Fruit fly (Drosophila melanogaster) whole organism, embryonic: ENCODE results near the gene Ir87a.
A peak's percentile ranks its signal among the peaks of the same experiment; 100 is the strongest.

Source experiments
- Atf-2 ChIP-seq: fragments of 200-800 bp; sonication (Bioruptor generic); optimal IDR thresholded peaks from 2 replicates; lab custom pipeline; 2016; ENCODE audit warnings: missing biosample characterization, missing genetic modification characterization
- Blimp-1 ChIP-seq: fragments of 200-800 bp; sonication (Bioruptor generic); optimal IDR thresholded peaks from 3 replicates; lab custom pipeline; 2018; ENCODE audit warnings: missing biosample characterization, missing genetic modification characterization, mild to moderate bottlenecking, moderate library complexity, missing genetic modification reagents
- CG11504 ChIP-seq: fragments of 200-800 bp; sonication (Bioruptor generic); optimal IDR thresholded peaks from 3 replicates; lab custom pipeline; 2019; ENCODE audit warnings: missing biosample characterization, mild to moderate bottlenecking, missing genetic modification characterization, moderate library complexity
- CG12155 ChIP-seq: fragments of 200-800 bp; sonication (Bioruptor generic); optimal IDR thresholded peaks from 3 replicates; lab custom pipeline; 2016; ENCODE audit warnings: missing biosample characterization, missing genetic modification characterization
- CG16815 ChIP-seq: fragments of 200-800 bp; sonication (Bioruptor generic); optimal IDR thresholded peaks from 3 replicates; lab custom pipeline; 2017; ENCODE audit warnings: missing biosample characterization, mild to moderate bottlenecking, missing genetic modification characterization
- CG17385 ChIP-seq: fragments of 200-800 bp; sonication (Bioruptor generic); optimal IDR thresholded peaks from 3 replicates; lab custom pipeline; 2018; ENCODE audit warnings: missing biosample characterization, mild to moderate bottlenecking, missing genetic modification characterization
- CG18599 ChIP-seq: fragments of 200-800 bp; sonication (Bioruptor generic); optimal IDR thresholded peaks from 3 replicates; lab custom pipeline; 2017; ENCODE audit warnings: missing biosample characterization, missing genetic modification characterization, mild to moderate bottlenecking, moderate library complexity, missing genetic modification reagents
- CG2120 ChIP-seq: fragments of 200-800 bp; sonication (Bioruptor generic); optimal IDR thresholded peaks from 3 replicates; lab custom pipeline; 2016; ENCODE audit warnings: missing biosample characterization, missing genetic modification characterization
- CG2678 ChIP-seq: fragments of 200-800 bp; sonication (Bioruptor generic); optimal IDR thresholded peaks from 3 replicates; lab custom pipeline; 2019; ENCODE audit warnings: missing biosample characterization, mild to moderate bottlenecking, missing genetic modification characterization, moderate library complexity
- CG3281 ChIP-seq: fragments of 200-800 bp; sonication (Bioruptor generic); optimal IDR thresholded peaks from 3 replicates; lab custom pipeline; 2017; ENCODE audit warnings: missing biosample characterization, mild to moderate bottlenecking, missing genetic modification characterization
- CG34376 ChIP-seq: fragments of 200-800 bp; sonication (Bioruptor generic); optimal IDR thresholded peaks from 2 replicates; lab custom pipeline; 2018; ENCODE audit warnings: missing biosample characterization, mild to moderate bottlenecking, missing genetic modification characterization
- CG34422 ChIP-seq: fragments of 200-800 bp; sonication (Bioruptor generic); IDR thresholded peaks from 3 replicates; pipeline ENCODE4 v1.3.6; 2022; ENCODE audit warnings: missing biosample characterization, missing genetic modification characterization
- CG7372 ChIP-seq: fragments of 200-800 bp; sonication (Bioruptor generic); IDR thresholded peaks from 2 replicates; pipeline ENCODE4 v1.3.6; 2022; ENCODE audit warnings: missing biosample characterization, missing genetic modification characterization
- CHES-1-like ChIP-seq: fragments of 200-800 bp; sonication (Bioruptor generic); optimal IDR thresholded peaks from 2 replicates; lab custom pipeline; 2016; ENCODE audit warnings: missing biosample characterization, missing genetic modification characterization
- CkIIα-i1 ChIP-seq: fragments of 200-800 bp; sonication (Bioruptor generic); IDR thresholded peaks from 2 replicates; pipeline ENCODE4 v1.3.6; 2022; ENCODE audit warnings: missing biosample characterization, missing genetic modification characterization
- D19B ChIP-seq: fragments of 200-800 bp; sonication (Bioruptor generic); optimal IDR thresholded peaks from 2 replicates; lab custom pipeline; 2017; ENCODE audit warnings: missing biosample characterization, mild to moderate bottlenecking, missing genetic modification characterization
- Dbx ChIP-seq: fragments of 200-800 bp; sonication (Bioruptor generic); IDR thresholded peaks from 3 replicates; pipeline ENCODE4 v1.3.6; 2022; ENCODE audit warnings: missing biosample characterization, missing genetic modification characterization
- Dek ChIP-seq: fragments of 200-800 bp; sonication (Bioruptor generic); optimal IDR thresholded peaks from 3 replicates; lab custom pipeline; 2019; ENCODE audit warnings: missing biosample characterization, mild to moderate bottlenecking, missing genetic modification characterization, moderate library complexity
- Doc3 ChIP-seq: fragments of 200-800 bp; sonication (Bioruptor generic); IDR thresholded peaks from 3 replicates; pipeline ENCODE4 v1.3.6; 2022; ENCODE audit warnings: missing biosample characterization, missing genetic modification characterization; ENCODE audit not compliant: partially characterized antibody
- Dref ChIP-seq: fragments of 200-800 bp; sonication (Bioruptor generic); IDR thresholded peaks from 2 replicates; pipeline ENCODE4 v1.3.6; 2022; ENCODE audit warnings: missing biosample characterization, missing genetic modification characterization
- H2.0 ChIP-seq: fragments of 200-800 bp; sonication (Bioruptor generic); IDR thresholded peaks from 2 replicates; pipeline ENCODE4 v1.3.6; 2022; ENCODE audit warnings: missing biosample characterization, missing genetic modification characterization
- HHEX ChIP-seq: fragments of 200-800 bp; sonication (Bioruptor generic); optimal IDR thresholded peaks from 3 replicates; lab custom pipeline; 2017; ENCODE audit warnings: missing biosample characterization, mild to moderate bottlenecking, missing genetic modification characterization, missing genetic modification reagents
- Meics ChIP-seq: fragments of 200-800 bp; sonication (Bioruptor generic); optimal IDR thresholded peaks from 2 replicates; lab custom pipeline; 2017; ENCODE audit warnings: missing biosample characterization, mild to moderate bottlenecking, missing genetic modification characterization
- NK7.1 ChIP-seq: fragments of 200-800 bp; sonication (Bioruptor generic); optimal IDR thresholded peaks from 3 replicates; lab custom pipeline; 2016; ENCODE audit warnings: missing biosample characterization, missing genetic modification characterization
- NfI ChIP-seq: fragments of 200-800 bp; sonication (Bioruptor generic); optimal IDR thresholded peaks from 3 replicates; lab custom pipeline; 2018; ENCODE audit warnings: missing biosample characterization, mild to moderate bottlenecking, missing genetic modification characterization, moderate library complexity
- Sox102F ChIP-seq: fragments of 200-800 bp; sonication (Bioruptor generic); optimal IDR thresholded peaks from 2 replicates; lab custom pipeline; 2018; ENCODE audit warnings: missing biosample characterization, mild to moderate bottlenecking, missing genetic modification characterization, moderate library complexity
- Xbp1 ChIP-seq: fragments of 200-800 bp; sonication (Bioruptor generic); optimal IDR thresholded peaks from 3 replicates; lab custom pipeline; 2016; ENCODE audit warnings: missing biosample characterization, mild to moderate bottlenecking, missing genetic modification characterization
- YL-1 ChIP-seq: fragments of 200-800 bp; sonication (Bioruptor generic); optimal IDR thresholded peaks from 3 replicates; lab custom pipeline; 2017; ENCODE audit warnings: missing biosample characterization, mild to moderate bottlenecking, missing genetic modification characterization
- ac ChIP-seq: fragments of 200-800 bp; sonication (Bioruptor generic); optimal IDR thresholded peaks from 3 replicates; lab custom pipeline; 2017; ENCODE audit warnings: missing biosample characterization, mild to moderate bottlenecking, missing genetic modification characterization
- cad ChIP-seq: fragments of >200 bp; optimal IDR thresholded peaks from 2 replicates; lab custom pipeline; 2017; ENCODE audit warnings: missing biosample characterization, missing genetic modification characterization
- crc ChIP-seq: fragments of 200-800 bp; sonication (Bioruptor generic); optimal IDR thresholded peaks from 2 replicates; lab custom pipeline; 2016; ENCODE audit warnings: missing biosample characterization, missing genetic modification characterization
- emc ChIP-seq: fragments of 200-800 bp; sonication (Bioruptor generic); optimal IDR thresholded peaks from 2 replicates; lab custom pipeline; 2016; ENCODE audit warnings: missing biosample characterization, missing genetic modification characterization
- exex ChIP-seq: fragments of 200-800 bp; sonication (Bioruptor generic); optimal IDR thresholded peaks from 4 replicates; lab custom pipeline; 2018; ENCODE audit warnings: missing biosample characterization, mild to moderate bottlenecking, missing genetic modification characterization, moderate library complexity
- fd64A ChIP-seq: fragments of 200-800 bp; sonication (Bioruptor generic); optimal IDR thresholded peaks from 3 replicates; lab custom pipeline; 2018; ENCODE audit warnings: missing biosample characterization, mild to moderate bottlenecking, missing genetic modification characterization
- gcm ChIP-seq: fragments of 200-800 bp; sonication (Bioruptor generic); optimal IDR thresholded peaks from 2 replicates; lab custom pipeline; 2019; ENCODE audit warnings: missing biosample characterization, mild to moderate bottlenecking, missing genetic modification characterization, moderate library complexity
- gem ChIP-seq: fragments of 200-800 bp; sonication (Bioruptor generic); optimal IDR thresholded peaks from 2 replicates; lab custom pipeline; 2019; ENCODE audit warnings: missing biosample characterization, mild to moderate bottlenecking, missing genetic modification characterization, moderate library complexity
- grau ChIP-seq: fragments of 200-800 bp; optimal IDR thresholded peaks from 3 replicates; lab custom pipeline; 2019; ENCODE audit warnings: missing biosample characterization, mild to moderate bottlenecking, missing genetic modification characterization, moderate library complexity
- grn ChIP-seq: fragments of 200-800 bp; sonication (Bioruptor generic); optimal IDR thresholded peaks from 3 replicates; lab custom pipeline; 2017; ENCODE audit warnings: missing biosample characterization, missing genetic modification characterization
- ham ChIP-seq: fragments of 200-800 bp; sonication (Bioruptor generic); IDR thresholded peaks from 2 replicates; pipeline ENCODE4 v1.3.6; 2022; ENCODE audit warnings: missing biosample characterization, missing genetic modification characterization
- hth ChIP-seq: fragments of >200 bp; optimal IDR thresholded peaks from 2 replicates; lab custom pipeline; 2017; ENCODE audit warnings: inconsistent platforms
- ken ChIP-seq: fragments of 200-800 bp; sonication (Bioruptor generic); IDR thresholded peaks from 3 replicates; pipeline ENCODE4 v1.3.6; 2022; ENCODE audit warnings: missing biosample characterization, missing genetic modification characterization
- lmd ChIP-seq: fragments of 200-800 bp; sonication (Bioruptor generic); IDR thresholded peaks from 2 replicates; pipeline ENCODE4 v1.3.6; 2022; ENCODE audit warnings: missing biosample characterization, missing genetic modification characterization
- row ChIP-seq: fragments of 200-800 bp; sonication (Bioruptor generic); IDR thresholded peaks from 3 replicates; pipeline ENCODE4 v1.3.6; 2022; ENCODE audit warnings: missing biosample characterization, missing genetic modification characterization
- salm ChIP-seq: fragments of 200-800 bp; sonication (Bioruptor generic); optimal IDR thresholded peaks from 2 replicates; lab custom pipeline; 2018; ENCODE audit warnings: missing biosample characterization, mild to moderate bottlenecking, missing genetic modification characterization
- scrt ChIP-seq: fragments of 200-800 bp; sonication (Bioruptor generic); optimal IDR thresholded peaks from 2 replicates; lab custom pipeline; 2018; ENCODE audit warnings: missing biosample characterization, mild to moderate bottlenecking, missing genetic modification characterization, moderate library complexity
- sug ChIP-seq: fragments of 200-800 bp; optimal IDR thresholded peaks from 2 replicates; lab custom pipeline; 2019; ENCODE audit warnings: missing biosample characterization, mild to moderate bottlenecking, missing genetic modification characterization, moderate library complexity
- trem ChIP-seq: fragments of 200-800 bp; optimal IDR thresholded peaks from 3 replicates; lab custom pipeline; 2019; ENCODE audit warnings: missing biosample characterization, mild to moderate bottlenecking, missing genetic modification characterization, moderate library complexity
- wdn ChIP-seq: fragments of 200-800 bp; sonication (Bioruptor generic); IDR thresholded peaks from 2 replicates; pipeline ENCODE4 v1.3.6; 2022; ENCODE audit warnings: missing biosample characterization, missing genetic modification characterization
- wor ChIP-seq: fragments of 200-800 bp; sonication (Bioruptor generic); IDR thresholded peaks from 2 replicates; pipeline ENCODE4 v1.3.6; 2022; ENCODE audit warnings: missing biosample characterization, missing genetic modification characterization

Ir87a gene

DNA sequence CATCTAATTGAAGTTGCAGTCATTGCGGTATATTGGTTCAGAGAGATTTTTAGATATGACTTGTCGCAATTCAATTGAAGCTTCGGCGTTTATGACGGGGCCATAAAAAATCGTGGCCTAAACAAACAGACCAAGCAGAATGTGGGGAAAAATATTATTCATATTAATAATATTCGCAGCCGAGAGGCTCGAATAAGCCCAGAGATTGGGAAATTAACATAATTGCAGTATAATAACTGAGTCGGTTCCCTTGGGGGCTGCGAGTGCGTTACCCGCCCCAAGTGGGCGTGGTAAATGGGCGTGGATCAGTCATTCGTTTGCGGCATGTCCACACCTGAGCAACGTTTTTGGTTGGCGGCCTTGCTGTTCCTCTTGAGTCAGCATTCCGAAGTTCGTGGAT lies at the start of gene Ir87a:
Gene Ir87a (plus strand): TSS at position 301 of the 400 bp plus-strand sequence.
- TF ChIP-seq H2.0 (GFP tag; lab: Robert Waterston, UW), result no peak
- TF ChIP-seq Atf-2 (GFP tag; lab: Kevin White, UChicago), result no peak
- TF ChIP-seq CG34422 (GFP tag; lab: Robert Waterston, UW), result no peak
- TF ChIP-seq wor (GFP tag; lab: Robert Waterston, UW), result no peak
- no peak for TF ChIP-seq Dbx (GFP tag; lab: Robert Waterston, UW)
- TF ChIP-seq gcm (GFP tag; lab: Kevin White, UChicago), result no peak
- no peak for TF ChIP-seq Dref (GFP tag; lab: Robert Waterston, UW)
- no peak for TF ChIP-seq hth
- TF ChIP-seq ken, result no peak
- no peak for TF ChIP-seq Blimp-1
- no peak for TF ChIP-seq CG12155 (GFP tag; lab: Kevin White, UChicago)
- TF ChIP-seq emc, result no peak
- no peak for TF ChIP-seq lmd

- TF ChIP-seq D19B (GFP tag; lab: Kevin White, UChicago) (peak; percentile 42), trem (tag; lab: Kevin White, UChicago) (no peak), CG34376 (GFP tag; lab: Kevin White, UChicago) (peak; percentile 25), CHES-1-like (GFP tag; lab: Kevin White, UChicago) (no peak), Doc3 (GFP tag; lab: Robert Waterston, UW) (no peak), YL-1 (GFP tag; lab: Kevin White, UChicago) (no peak), NK7.1 (GFP tag; lab: Kevin White, UChicago) (no peak), scrt (no peak), grn (GFP tag; lab: Kevin White, UChicago) (peak; percentile 50), row (GFP tag; lab: Robert Waterston, UW) (peak; percentile 38; the same call in 1 of the 3 replicates), ac (GFP tag; lab: Kevin White, UChicago) (no peak), Sox102F (GFP tag; lab: Kevin White, UChicago) (peak; percentile 3), Xbp1 (no peak), CG17385 (GFP tag; lab: Kevin White, UChicago) (no peak), sug (tag; lab: Kevin White, UChicago) (peak; percentile 73), HHEX (GFP tag; lab: Kevin White, UChicago) (no peak), CG18599 (GFP tag; lab: Kevin White, UChicago) (peak; percentile 18), NfI (GFP tag; lab: Kevin White, UChicago) (no peak), CkIIα-i1 (no peak), crc (no peak), gem (peak; percentile 39), CG11504 (tag; lab: Kevin White, UChicago) (peak; percentile 95), wdn (0 out of 2 replicates have a peak, but pooled peaks have one; percentile 18), CG2678 (tag; lab: Kevin White, UChicago) (peak; percentile 44), CG3281 (peak; percentile 2), ham (GFP tag; lab: Robert Waterston, UW) (no peak), grau (tag; lab: Kevin White, UChicago) (peak; percentile 8), CG2120 (peak; percentile 24), Dbx (GFP tag; lab: Robert Waterston, UW) (0 out of 3 replicates have a peak, but pooled peaks have one; percentile 11), exex (tag; lab: Kevin White, UChicago) (peak; percentile 83), Dek (tag; lab: Kevin White, UChicago) (peak; percentile 17), salm (tag; lab: Kevin White, UChicago) (no peak), fd64A (GFP tag; lab: Kevin White, UChicago) (no peak), CG7372 (GFP tag; lab: Robert Waterston, UW) (no peak), CG16815 (no peak), cad (GFP tag; lab: Kevin White, UChicago) (no peak), Meics (peak; percentile 12)
Measured at dm6 chr3R:13371840-13372680, 48.0 kb upstream of the Ir87a start, which contains the start of the genes Lip3 and CG34309. Lip3 (minus strand) TSS chr3R:13371904. CG34309 (plus strand) TSS chr3R:13372630.
